Fruit fly (Drosophila melanogaster) whole organism, embryonic: ENCODE data around the gene east.
A peak's percentile ranks its signal among the peaks of the same experiment; 100 is the strongest.

Source experiments
- Adf1 ChIP-seq: fragments of 200-800 bp; sonication (Bioruptor generic); IDR thresholded peaks from 2 replicates; pipeline ENCODE4 v1.3.6; 2022; ENCODE audit warnings: missing biosample characterization, missing genetic modification characterization
- Bgb ChIP-seq: fragments of 200-800 bp; sonication (Bioruptor generic); IDR thresholded peaks from 2 replicates; pipeline ENCODE4 v1.3.6; 2022; ENCODE audit warnings: missing biosample characterization, missing genetic modification characterization; ENCODE audit not compliant: partially characterized antibody
- CG10209 ChIP-seq: fragments of 200-800 bp; sonication (Bioruptor generic); optimal IDR thresholded peaks from 3 replicates; lab custom pipeline; 2017; ENCODE audit warnings: missing biosample characterization, mild to moderate bottlenecking, missing genetic modification characterization, missing genetic modification reagents
- CG12236 ChIP-seq: fragments of 200-800 bp; sonication (Bioruptor generic); optimal IDR thresholded peaks from 2 replicates; lab custom pipeline; 2016; ENCODE audit warnings: missing biosample characterization, missing genetic modification characterization
- CG13123 ChIP-seq: fragments of 200-800 bp; sonication (Bioruptor generic); optimal IDR thresholded peaks from 2 replicates; lab custom pipeline; 2016; ENCODE audit warnings: missing biosample characterization, missing genetic modification characterization
- CG14710 ChIP-seq: fragments of 200-800 bp; sonication (Bioruptor generic); optimal IDR thresholded peaks from 3 replicates; lab custom pipeline; 2019; ENCODE audit warnings: missing biosample characterization, mild to moderate bottlenecking, missing genetic modification characterization, moderate library complexity
- CG15479 ChIP-seq: fragments of 200-800 bp; sonication (Bioruptor generic); optimal IDR thresholded peaks from 3 replicates; lab custom pipeline; 2019; ENCODE audit warnings: missing biosample characterization, mild to moderate bottlenecking, missing genetic modification characterization, moderate library complexity
- CG16815 ChIP-seq: fragments of 200-800 bp; sonication (Bioruptor generic); optimal IDR thresholded peaks from 3 replicates; lab custom pipeline; 2017; ENCODE audit warnings: missing biosample characterization, mild to moderate bottlenecking, missing genetic modification characterization
- CG17328 ChIP-seq: fragments of 200-800 bp; sonication (Bioruptor generic); IDR thresholded peaks from 2 replicates; pipeline ENCODE4 v1.3.6; 2022; ENCODE audit warnings: missing biosample characterization, missing genetic modification characterization
- CG17612 ChIP-seq: fragments of 200-800 bp; sonication (Bioruptor generic); IDR thresholded peaks from 2 replicates; pipeline ENCODE4 v1.3.6; 2022; ENCODE audit warnings: missing biosample characterization, missing genetic modification characterization
- CG2129 ChIP-seq: fragments of 200-800 bp; sonication (Bioruptor generic); IDR thresholded peaks from 2 replicates; pipeline ENCODE4 v1.3.6; 2022; ENCODE audit warnings: missing biosample characterization, missing genetic modification characterization; ENCODE audit not compliant: partially characterized antibody
- CG3407 ChIP-seq: fragments of 200-800 bp; sonication (Bioruptor generic); optimal IDR thresholded peaks from 2 replicates; lab custom pipeline; 2018; ENCODE audit warnings: missing biosample characterization, mild to moderate bottlenecking, missing genetic modification characterization
- CG3847 ChIP-seq: fragments of 200-800 bp; sonication (Bioruptor generic); IDR thresholded peaks from 2 replicates; pipeline ENCODE4 v1.3.6; 2022; ENCODE audit warnings: missing biosample characterization, missing genetic modification characterization
- CG4282 ChIP-seq: fragments of 200-800 bp; sonication (Bioruptor generic); optimal IDR thresholded peaks from 2 replicates; lab custom pipeline; 2016; ENCODE audit warnings: missing biosample characterization, missing genetic modification characterization
- CG4328 ChIP-seq: fragments of 200-800 bp; sonication (Bioruptor generic); optimal IDR thresholded peaks from 3 replicates; lab custom pipeline; 2017; ENCODE audit warnings: missing biosample characterization, missing genetic modification reagents, missing genetic modification characterization
- CG4617 ChIP-seq: fragments of 200-800 bp; sonication (Bioruptor generic); optimal IDR thresholded peaks from 3 replicates; lab custom pipeline; 2016; ENCODE audit warnings: missing biosample characterization, missing genetic modification characterization, borderline replicate concordance
- CG8290 ChIP-seq, 3 experiments: fragments of 200-800 bp; sonication (Bioruptor generic); optimal IDR thresholded peaks; 2 replicates each; lab custom pipeline; 2016 to 2019; ENCODE audit warnings: missing biosample characterization in 3 of 3, missing genetic modification characterization in 3 of 3, mild to moderate bottlenecking in 2 of 3, moderate library complexity in 1 of 3
- CG9817 ChIP-seq: fragments of 200-800 bp; sonication (Bioruptor generic); optimal IDR thresholded peaks from 2 replicates; lab custom pipeline; 2018; ENCODE audit warnings: missing biosample characterization, mild to moderate bottlenecking, missing genetic modification characterization, moderate library complexity
- Dad ChIP-seq: fragments of 200-800 bp; sonication (Bioruptor generic); optimal IDR thresholded peaks from 3 replicates; lab custom pipeline; 2016; ENCODE audit warnings: missing biosample characterization, missing genetic modification characterization
- Drgx ChIP-seq: fragments of 200-800 bp; sonication (Bioruptor generic); IDR thresholded peaks from 2 replicates; pipeline ENCODE4 v1.3.6; 2022; ENCODE audit warnings: missing biosample characterization, missing genetic modification characterization
- Gug ChIP-seq: fragments of 200-800 bp; sonication (Bioruptor generic); IDR thresholded peaks from 4 replicates; pipeline ENCODE4 v1.3.6; 2022; ENCODE audit warnings: missing biosample characterization, missing genetic modification characterization
- H15 ChIP-seq: fragments of 200-800 bp; sonication (Bioruptor generic); IDR thresholded peaks from 3 replicates; pipeline ENCODE4 v1.3.6; 2022; ENCODE audit warnings: missing biosample characterization, missing genetic modification characterization
- HLHmδ ChIP-seq: fragments of 200-800 bp; sonication (Bioruptor generic); optimal IDR thresholded peaks from 2 replicates; lab custom pipeline; 2018; ENCODE audit warnings: missing biosample characterization, mild to moderate bottlenecking, missing genetic modification characterization, moderate library complexity
- Hey ChIP-seq: fragments of 200-800 bp; sonication (Bioruptor generic); optimal IDR thresholded peaks from 3 replicates; lab custom pipeline; 2018; ENCODE audit warnings: missing biosample characterization, mild to moderate bottlenecking, missing genetic modification characterization
- HmgZ ChIP-seq: fragments of 200-800 bp; sonication (Bioruptor generic); optimal IDR thresholded peaks from 2 replicates; lab custom pipeline; 2018; ENCODE audit warnings: missing biosample characterization, mild to moderate bottlenecking, missing genetic modification characterization
- Hmr ChIP-seq: fragments of 200-800 bp; sonication (Bioruptor generic); optimal IDR thresholded peaks from 3 replicates; lab custom pipeline; 2017; ENCODE audit warnings: mild to moderate bottlenecking, missing biosample characterization, missing genetic modification reagents, missing genetic modification characterization
- Neu2 ChIP-seq: fragments of 200-800 bp; sonication (Bioruptor generic); optimal IDR thresholded peaks from 3 replicates; lab custom pipeline; 2016; ENCODE audit warnings: missing biosample characterization, missing genetic modification characterization, borderline replicate concordance
- Oli ChIP-seq: fragments of 200-800 bp; sonication (Bioruptor generic); optimal IDR thresholded peaks from 2 replicates; lab custom pipeline; 2018; ENCODE audit warnings: missing biosample characterization, mild to moderate bottlenecking, missing genetic modification characterization, moderate library complexity
- Pdp1 ChIP-seq, 2 experiments: fragments of 200-800 bp; sonication (Bioruptor generic); optimal IDR thresholded peaks; 3 replicates each; lab custom pipeline; 2016; ENCODE audit warnings: missing biosample characterization in 2 of 2, missing genetic modification characterization in 2 of 2, mild to moderate bottlenecking in 1 of 2, moderate library complexity in 1 of 2
- Rfx ChIP-seq: fragments of 200-800 bp; sonication (Bioruptor generic); IDR thresholded peaks from 2 replicates; pipeline ENCODE4 v1.3.6; 2022; ENCODE audit warnings: missing biosample characterization, missing genetic modification characterization
- Scr ChIP-seq: fragments of 200-800 bp; sonication (Bioruptor generic); IDR thresholded peaks from 2 replicates; pipeline ENCODE4 v1.3.6; 2022; ENCODE audit warnings: missing biosample characterization, missing genetic modification characterization; ENCODE audit not compliant: partially characterized antibody
- Sox102F ChIP-seq: fragments of 200-800 bp; sonication (Bioruptor generic); optimal IDR thresholded peaks from 2 replicates; lab custom pipeline; 2018; ENCODE audit warnings: missing biosample characterization, mild to moderate bottlenecking, missing genetic modification characterization, moderate library complexity
- Xrp1 ChIP-seq: fragments of 200-800 bp; sonication (Bioruptor generic); IDR thresholded peaks from 2 replicates; pipeline ENCODE4 v1.3.6; 2022; ENCODE audit warnings: missing biosample characterization, missing genetic modification characterization
- al ChIP-seq: fragments of 200-800 bp; sonication (Bioruptor generic); IDR thresholded peaks from 2 replicates; pipeline ENCODE4 v1.3.6; 2022; ENCODE audit warnings: missing biosample characterization, missing genetic modification characterization
- bab2 ChIP-seq: fragments of 200-800 bp; sonication (Bioruptor generic); optimal IDR thresholded peaks from 2 replicates; lab custom pipeline; 2016; ENCODE audit warnings: missing biosample characterization, missing genetic modification characterization
- cad ChIP-seq: fragments of >200 bp; optimal IDR thresholded peaks from 2 replicates; lab custom pipeline; 2017; ENCODE audit warnings: missing biosample characterization, missing genetic modification characterization
- exex ChIP-seq: fragments of 200-800 bp; sonication (Bioruptor generic); optimal IDR thresholded peaks from 4 replicates; lab custom pipeline; 2018; ENCODE audit warnings: missing biosample characterization, mild to moderate bottlenecking, missing genetic modification characterization, moderate library complexity
- gfzf ChIP-seq: fragments of 200-800 bp; sonication (Bioruptor generic); optimal IDR thresholded peaks from 2 replicates; lab custom pipeline; 2016; ENCODE audit warnings: missing biosample characterization, mild to moderate bottlenecking, missing genetic modification characterization, moderate library complexity
- h ChIP-seq: fragments of >200 bp; optimal IDR thresholded peaks from 2 replicates; lab custom pipeline; 2017
- nmo ChIP-seq: fragments of 200-800 bp; sonication (Bioruptor generic); optimal IDR thresholded peaks from 2 replicates; lab custom pipeline; 2018; ENCODE audit warnings: missing biosample characterization, mild to moderate bottlenecking, missing genetic modification characterization, moderate library complexity
- pzg ChIP-seq: fragments of 200-800 bp; sonication (Bioruptor generic); optimal IDR thresholded peaks from 3 replicates; lab custom pipeline; 2018; ENCODE audit warnings: missing biosample characterization, mild to moderate bottlenecking, missing genetic modification characterization, moderate library complexity
- sc ChIP-seq, 3 experiments: fragments of >200 bp in 2 of 3; fragments of 200-800 bp in 1 of 3; sonication (Bioruptor generic) in 1 of 3; optimal IDR thresholded peaks; 2 replicates in 2 of 3; 3 replicates in 1 of 3; lab custom pipeline; 2017; ENCODE audit warnings: mild to moderate bottlenecking in 1 of 3, missing biosample characterization in 1 of 3, missing genetic modification characterization in 1 of 3, missing genetic modification reagents in 1 of 3
- sim ChIP-seq: fragments of 200-800 bp; sonication (Bioruptor generic); IDR thresholded peaks from 2 replicates; pipeline ENCODE4 v1.3.6; 2022; ENCODE audit warnings: missing biosample characterization, missing genetic modification characterization
- sna ChIP-seq: fragments of 200-800 bp; sonication (Bioruptor generic); IDR thresholded peaks from 2 replicates; pipeline ENCODE4 v1.3.6; 2022; ENCODE audit warnings: missing biosample characterization, missing genetic modification characterization; ENCODE audit not compliant: partially characterized antibody
- tap ChIP-seq: fragments of 200-800 bp; optimal IDR thresholded peaks from 3 replicates; lab custom pipeline; 2019; ENCODE audit warnings: missing biosample characterization, mild to moderate bottlenecking, missing genetic modification characterization, moderate library complexity
- tll ChIP-seq, 2 experiments: fragments of 200-800 bp in 1 of 2; fragments of >200 bp in 1 of 2; sonication (Bioruptor generic) in 1 of 2; optimal IDR thresholded peaks; 2 replicates each; lab custom pipeline; 2017 to 2019; ENCODE audit warnings: missing biosample characterization in 2 of 2, missing genetic modification characterization in 2 of 2, mild to moderate bottlenecking in 1 of 2, moderate library complexity in 1 of 2
- wor ChIP-seq: fragments of 200-800 bp; sonication (Bioruptor generic); IDR thresholded peaks from 2 replicates; pipeline ENCODE4 v1.3.6; 2022; ENCODE audit warnings: missing biosample characterization, missing genetic modification characterization
- zfh2 ChIP-seq: fragments of 200-800 bp; sonication (Bioruptor generic); optimal IDR thresholded peaks from 2 replicates; lab custom pipeline; 2016; ENCODE audit warnings: missing biosample characterization, missing genetic modification characterization

east gene

dm6 chrX:2071878-2072817 lies 61.5 kb downstream of the east start, which contains the start of gene Rtca (continued):
- TF ChIP-seq sna (GFP tag; lab: Robert Waterston, UW) (no peak), Gug (GFP tag; lab: Robert Waterston, UW) (peak; percentile 21; the same call in 1 of the 4 replicates), Sox102F (GFP tag; lab: Kevin White, UChicago) (peak; percentile 56), cad (GFP tag; lab: Kevin White, UChicago) (no peak), Pdp1 (GFP tag; optimal IDR thresholded peaks at IDR 0.05; lab: Kevin White, UChicago) (peak; percentile 49 to 70), CG12236 (no peak), CG9817 (tag; lab: Kevin White, UChicago) (peak; percentile 54), Bgb (GFP tag; lab: Robert Waterston, UW) (no peak), Scr (no peak), CG3847 (GFP tag; lab: Robert Waterston, UW) (peak; percentile 70), Dad (peak; percentile 56), CG4617 (GFP tag; lab: Kevin White, UChicago) (peak; percentile 14), HLHmδ (GFP tag; lab: Kevin White, UChicago) (peak; percentile 13), Drgx (GFP tag; lab: Robert Waterston, UW) (peak; percentile 89), Xrp1 (GFP tag; lab: Robert Waterston, UW) (peak; percentile 72), exex (no peak), wor (GFP tag; lab: Robert Waterston, UW) (peak; percentile 37; the same call in 1 of the 2 replicates), Neu2 (no peak), tap (tag; lab: Kevin White, UChicago) (peak; percentile 64), CG4328 (GFP tag; lab: Kevin White, UChicago) (no peak), sc (optimal IDR thresholded peaks at IDR 0.05; lab: Kevin White, UChicago) (no peak), sc (GFP tag; optimal IDR thresholded peaks at IDR 0.05; lab: Kevin White, UChicago) (peak; percentile 12), Adf1 (GFP tag; lab: Robert Waterston, UW) (peak; percentile 60; the same call in 1 of the 2 replicates), al (GFP tag; lab: Robert Waterston, UW) (peak; percentile 42; the same call in 1 of the 2 replicates), sim (GFP tag; lab: Robert Waterston, UW) (no peak), CG8290 (GFP tag; optimal IDR thresholded peaks at IDR 0.05; lab: Kevin White, UChicago) (peak; percentile 14), CG8290 (tag; optimal IDR thresholded peaks at IDR 0.05; lab: Kevin White, UChicago) (peak in 1 of 2 experiments; percentile 62), h (no peak), bab2 (peak; percentile 60), CG2129 (GFP tag; lab: Robert Waterston, UW) (no peak), zfh2 (GFP tag; lab: Kevin White, UChicago) (peak; percentile 54), Hmr (GFP tag; lab: Kevin White, UChicago) (peak; percentile 84), Hey (no peak), CG15479 (peak; percentile 10), CG17612 (GFP tag; lab: Robert Waterston, UW) (no peak), CG10209 (GFP tag; lab: Kevin White, UChicago) (peak; percentile 66), tll (GFP tag; optimal IDR thresholded peaks at IDR 0.05; lab: Kevin White, UChicago) (peak in 1 of 2 experiments; percentile 17), H15 (GFP tag; lab: Robert Waterston, UW) (peak; percentile 44; the same call in 1 of the 3 replicates)
- TF ChIP-seq, all 482 proteins: peak for 314

dm6 chrX:2073325-2073724 lies 62.7 kb downstream of the east start, which contains the start of gene CG4199:
Gene CG4199, minus strand, starts transcription at chrX:2073483.
- no peak for TF ChIP-seq CG13123 (GFP tag; lab: Kevin White, UChicago)
- TF ChIP-seq pzg = peak; percentile 89
- TF ChIP-seq nmo (GFP tag; lab: Kevin White, UChicago) = peak; percentile 24
- TF ChIP-seq CG14710 = peak; percentile 48
- TF ChIP-seq Oli (tag; lab: Kevin White, UChicago) = no peak
- no peak for TF ChIP-seq CG16815 (GFP tag; lab: Kevin White, UChicago)
- TF ChIP-seq CG4282 = no peak
- peak; percentile 67 for TF ChIP-seq HmgZ
- no peak for TF ChIP-seq CG17328
- TF ChIP-seq CG3407 (GFP tag; lab: Kevin White, UChicago) = no peak
- TF ChIP-seq sim (GFP tag; lab: Robert Waterston, UW) = no peak
- peak; percentile 46 for TF ChIP-seq Rfx (GFP tag; lab: Robert Waterston, UW)
- TF ChIP-seq gfzf = peak; percentile 82
